Worm (Caenorhabditis elegans): Measurements from ENCODE around the gene C42D8.9.
A peak's percentile ranks its signal among the peaks of the same experiment; 100 is the strongest.

Gene C42D8.9

ce11 chrX:5131760-5132159 lies 24.9 kb upstream of the C42D8.9 start:
- TF ChIP-seq ceh-20 (GFP tag; IDR thresholded peaks at IDR 0.05) (no peak), tag-97 (GFP tag; IDR thresholded peaks at IDR 0.05) (no peak), nhr-42 (GFP tag; IDR thresholded peaks at IDR 0.05) (no peak), lin-29 (GFP tag; IDR thresholded peaks at IDR 0.05) (no peak), mes-2 (tag; optimal IDR thresholded peaks at IDR 0.05; ENCODE audit: poor library complexity, severe bottlenecking) (no peak), lsy-2 (tag; optimal IDR thresholded peaks at IDR 0.05) (no peak), aha-1 (tag) (no peak), duxl-1 (tag; optimal IDR thresholded peaks at IDR 0.05; ENCODE audit: poor library complexity) (no peak), saeg-2 (GFP tag; IDR thresholded peaks at IDR 0.05) (no peak), Y75B8A.6 (GFP tag; IDR thresholded peaks at IDR 0.05) (no peak), R02D3.7 (tag; optimal IDR thresholded peaks at IDR 0.05) (no peak), dve-1 (tag; optimal IDR thresholded peaks at IDR 0.05; ENCODE audit: insufficient read depth) (no peak), zip-11 (GFP tag; IDR thresholded peaks at IDR 0.05) (no peak), nhr-41 (GFP tag; IDR thresholded peaks at IDR 0.05) (no peak), F44E2.7 (GFP tag; IDR thresholded peaks at IDR 0.05) (no peak)

DNA sequence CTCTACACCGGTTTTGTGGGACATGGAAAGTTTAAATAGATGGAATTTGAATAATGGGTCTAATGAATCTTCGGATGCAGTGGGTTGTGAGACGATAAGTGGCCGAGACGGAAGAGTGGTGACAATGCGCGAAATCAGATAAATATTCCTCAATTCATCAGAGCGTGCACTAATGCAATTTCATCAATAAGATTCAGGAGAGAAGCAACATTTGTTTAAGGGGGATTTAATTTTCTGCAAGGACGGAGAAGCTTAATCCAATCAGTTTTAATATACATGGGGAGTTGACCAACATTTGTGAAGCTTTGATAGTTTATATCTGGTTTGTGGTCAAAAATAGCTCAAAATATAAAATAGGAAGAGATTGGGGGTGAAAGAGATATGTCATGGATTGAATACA lies 22.6 kb upstream of the C42D8.9 start:
- peak; percentile 83 for TF ChIP-seq ces-1 (GFP tag; optimal IDR thresholded peaks at IDR 0.05)
- no peak for TF ChIP-seq ceh-32 (tag; optimal IDR thresholded peaks at IDR 0.05; ENCODE audit: poor library complexity)

DNA sequence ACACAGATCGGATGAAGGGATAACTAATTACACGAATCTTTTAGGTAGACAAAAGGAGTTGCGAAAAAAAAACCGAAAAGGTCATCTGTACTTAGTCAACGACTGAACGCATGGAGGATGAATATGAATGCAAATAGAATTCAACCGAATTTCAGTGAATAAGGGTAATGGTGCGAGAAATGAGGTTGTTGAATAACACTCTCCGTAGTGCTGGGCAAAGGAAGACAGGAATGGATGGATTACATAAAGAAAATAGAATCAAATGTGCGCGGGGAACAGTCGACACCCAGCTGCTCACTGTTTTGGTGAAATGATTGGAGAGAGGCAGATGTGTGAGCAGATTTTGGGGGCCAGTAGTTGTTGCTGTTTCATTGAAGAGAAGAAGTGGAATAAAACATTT lies 17.4 kb upstream of the C42D8.9 start:
- TF ChIP-seq lsy-2 (tag; optimal IDR thresholded peaks at IDR 0.05) (no peak), nhr-25 (tag; optimal IDR thresholded peaks at IDR 0.05; ENCODE audit: borderline replicate concordance, insufficient read depth) (peak; percentile 6)

ce11 chrX:5122791-5123414 lies 16.1 kb upstream of the C42D8.9 start:
- TF ChIP-seq aha-1 (tag) (peak; percentile 81), ceh-82 (tag; optimal IDR thresholded peaks at IDR 0.05) (no peak), nhr-111 (GFP tag; optimal IDR thresholded peaks at IDR 0.05) (no peak), ceh-28 (tag; optimal IDR thresholded peaks at IDR 0.05) (no peak), zip-11 (GFP tag; IDR thresholded peaks at IDR 0.05) (no peak), nhr-25 (tag; optimal IDR thresholded peaks at IDR 0.05; ENCODE audit: borderline replicate concordance, insufficient read depth) (peak; percentile 29), pha-4 (GFP tag; IDR thresholded peaks at IDR 0.05) (no peak), pha-4 (tag; optimal IDR thresholded peaks at IDR 0.05) (peak; percentile 67), ces-1 (GFP tag; optimal IDR thresholded peaks at IDR 0.05) (no peak), hmg-1.1 (GFP tag; IDR thresholded peaks at IDR 0.05) (peak; percentile 50; the same call in 1 of the 2 replicates), nhr-76 (tag; optimal IDR thresholded peaks at IDR 0.05) (no peak), lin-29 (GFP tag; IDR thresholded peaks at IDR 0.05) (no peak), duxl-1 (tag; optimal IDR thresholded peaks at IDR 0.05; ENCODE audit: poor library complexity) (no peak), daf-16 (GFP tag; optimal IDR thresholded peaks at IDR 0.05) (no peak), daf-16 (tag; optimal IDR thresholded peaks at IDR 0.05) (peak; percentile 47), ctbp-1 (GFP tag; IDR thresholded peaks at IDR 0.05) (no peak), rbr-2 (tag; optimal IDR thresholded peaks at IDR 0.05) (peak; percentile 17), pqm-1 (tag; optimal IDR thresholded peaks at IDR 0.05) (peak; percentile 31), lim-7 (GFP tag; IDR thresholded peaks at IDR 0.05) (no peak), gei-8 (GFP tag; optimal IDR thresholded peaks at IDR 0.05) (no peak), ceh-44 (GFP tag; IDR thresholded peaks at IDR 0.05) (no peak), hlh-30 (tag; optimal IDR thresholded peaks at IDR 0.05; ENCODE audit: insufficient read depth) (no peak), nhr-6 (tag; optimal IDR thresholded peaks at IDR 0.05) (peak; percentile 2), spr-1 (tag; optimal IDR thresholded peaks at IDR 0.05) (no peak), F37D6.2 (tag; optimal IDR thresholded peaks at IDR 0.05) (no peak), lin-1 (GFP tag; IDR thresholded peaks at IDR 0.05) (no peak), nhr-28 (tag; optimal IDR thresholded peaks at IDR 0.05) (peak; percentile 36)
